Worm (Caenorhabditis elegans) whole organism, early embryonic: ENCODE data around the gene Y53C12A.6.

ENCODE experiments used
- B0310.2 ChIP-seq: sonication (generic microtip); optimal IDR thresholded peaks from 2 replicates; lab custom pipeline; 2016; ENCODE audit warnings: mild to moderate bottlenecking, missing genetic modification characterization, missing compliant biosample characterization
- ama-1 ChIP-seq: fragments of 150-350 bp; optimal IDR thresholded peaks from 2 replicates; lab custom pipeline; 2014
- ceh-36 ChIP-seq: sonication (generic microtip); optimal IDR thresholded peaks from 2 replicates; lab custom pipeline; 2016; ENCODE audit warnings: missing genetic modification characterization, inconsistent platforms, missing compliant biosample characterization
- flt-1 ChIP-seq: fragments of 200-800 bp; sonication (Bioruptor generic); IDR thresholded peaks from 2 replicates; pipeline ENCODE4 v1.3.6; 2022; ENCODE audit warnings: missing genetic modification characterization, missing compliant biosample characterization
- hnd-1 ChIP-seq: sonication (generic microtip); optimal IDR thresholded peaks from 2 replicates; lab custom pipeline; 2016; ENCODE audit warnings: missing genetic modification characterization, missing compliant biosample characterization
- scrt-1 ChIP-seq: fragments of 200-800 bp; sonication (Bioruptor generic); IDR thresholded peaks from 2 replicates; pipeline ENCODE4 v1.3.6; 2022; ENCODE audit warnings: missing genetic modification characterization, missing compliant biosample characterization
- tbx-37 ChIP-seq: fragments of 200-800 bp; sonication (Bioruptor generic); conservative IDR thresholded peaks from 2 replicates; pipeline ENCODE4 v1.3.6; 2022; ENCODE audit warnings: missing genetic modification reagents, missing genetic modification characterization, missing compliant biosample characterization

- TF ChIP-seq ama-1 (lab: Kevin White, UChicago): no peak
- no peak for TF ChIP-seq B0310.2
- TF ChIP-seq flt-1 (GFP tag; lab: Robert Waterston, UW): no peak
- TF ChIP-seq tbx-37 (GFP tag; lab: Robert Waterston, UW): no peak
- TF ChIP-seq hnd-1 (tag; lab: Kevin White, UChicago): no peak
- no peak for TF ChIP-seq scrt-1 (GFP tag; lab: Robert Waterston, UW)
- no peak for TF ChIP-seq ceh-36 (tag; lab: Kevin White, UChicago)
Observed at ce11 chrII:9764696-9765095, 46.9 kb upstream of the Y53C12A.6 start.
